ENCODE assay signal across 1 fruit fly cellular context in the genomic region with DNA sequence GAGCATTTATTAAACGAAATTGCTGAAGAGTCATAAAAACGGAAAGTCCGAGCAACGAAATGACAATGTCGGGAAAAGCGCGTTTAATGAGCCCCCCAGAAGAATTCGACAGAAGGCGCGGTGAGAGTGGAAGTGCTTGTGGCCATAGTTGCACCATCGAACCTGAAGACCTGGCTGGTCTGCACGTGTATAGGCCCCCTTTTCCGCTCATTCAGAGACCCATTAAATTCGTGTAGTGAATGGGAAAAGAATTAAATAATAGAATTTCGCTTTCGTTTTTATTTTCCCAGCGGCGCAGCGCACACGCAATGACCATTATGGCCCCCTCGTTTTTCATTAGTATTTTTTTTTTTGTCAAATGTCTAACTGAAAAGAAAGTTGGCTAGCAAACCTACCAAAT.
TF ChIP-seq lines count a peak whose summit lies in the region.

No protein-coding gene starts in this region.

TF ChIP-seq in whole organism, embryonic, 481 proteins besides CTCF, POLR2A, EP300 and RAD21 (continued from another document):
- no peak for TF ChIP-seq CG1603 (tag; optimal IDR thresholded peaks at IDR 0.05; lab: Kevin White, UChicago)
- TF ChIP-seq pfk (GFP tag; optimal IDR thresholded peaks at IDR 0.05; lab: Kevin White, UChicago): no peak
- TF ChIP-seq CG12769 (tag; optimal IDR thresholded peaks at IDR 0.05; lab: Kevin White, UChicago): no peak
- TF ChIP-seq CG10979 (tag; optimal IDR thresholded peaks at IDR 0.05; lab: Kevin White, UChicago): peak; percentile 39
- peak; percentile 4 for TF ChIP-seq dmrt11E (tag; optimal IDR thresholded peaks at IDR 0.05; lab: Kevin White, UChicago)
- no peak for TF ChIP-seq wor (GFP tag; IDR thresholded peaks at IDR 0.05; lab: Robert Waterston, UW)
- no peak for TF ChIP-seq CG14710 (tag; optimal IDR thresholded peaks at IDR 0.05; lab: Kevin White, UChicago)
- TF ChIP-seq CG14860 (GFP tag; IDR thresholded peaks at IDR 0.05; lab: Robert Waterston, UW; ENCODE audit: partially characterized antibody): 0 out of 3 replicates have a peak, but pooled peaks have one; percentile 43
- TF ChIP-seq B-H2 (GFP tag; optimal IDR thresholded peaks at IDR 0.05; lab: Kevin White, UChicago): no peak
- 0 out of 3 replicates have a peak, but pooled peaks have one; percentile 24 for TF ChIP-seq CG6791 (GFP tag; IDR thresholded peaks at IDR 0.05; lab: Robert Waterston, UW; ENCODE audit: partially characterized antibody)
- peak; percentile 89 for TF ChIP-seq Blimp-1 (GFP tag; optimal IDR thresholded peaks at IDR 0.05; lab: Kevin White, UChicago)
- TF ChIP-seq CHES-1-like (GFP tag; optimal IDR thresholded peaks at IDR 0.05; lab: Kevin White, UChicago): no peak
- TF ChIP-seq CG7745 (tag; optimal IDR thresholded peaks at IDR 0.05; lab: Kevin White, UChicago): no peak
- TF ChIP-seq C15 (GFP tag; IDR thresholded peaks at IDR 0.05; lab: Robert Waterston, UW): 0 out of 3 replicates have a peak, but pooled peaks have one; percentile 38
- 0 out of 3 replicates have a peak, but pooled peaks have one; percentile 15 for TF ChIP-seq ci (GFP tag; IDR thresholded peaks at IDR 0.05; lab: Robert Waterston, UW)
- TF ChIP-seq CG17359 (tag; optimal IDR thresholded peaks at IDR 0.05; lab: Kevin White, UChicago): no peak
- no peak for TF ChIP-seq CG32772 (GFP tag; IDR thresholded peaks at IDR 0.05; lab: Robert Waterston, UW)
- TF ChIP-seq caup (GFP tag; optimal IDR thresholded peaks at IDR 0.05; lab: Kevin White, UChicago; ENCODE audit: severe bottlenecking): no peak
- no peak for TF ChIP-seq CG43689 (GFP tag; IDR thresholded peaks at IDR 0.05; lab: Robert Waterston, UW)
- TF ChIP-seq zfh2 (GFP tag; optimal IDR thresholded peaks at IDR 0.05; lab: Kevin White, UChicago): no peak
- no peak for TF ChIP-seq D19B (GFP tag; optimal IDR thresholded peaks at IDR 0.05; lab: Kevin White, UChicago)
- no peak for TF ChIP-seq CG11093 (GFP tag; IDR thresholded peaks at IDR 0.05; lab: Robert Waterston, UW)
